Worm (Caenorhabditis elegans) whole organism, L2 larva: ENCODE measurements around the gene F07B7.7.
"Not testable (repeated sequence)": the region's sequence is repeated elsewhere in the genome, so short reads cannot be mapped to it uniquely, and the experiment has no call there.

Source experiments
- alr-1 ChIP-seq: fragments of 150-350 bp; optimal IDR thresholded peaks from 2 replicates; lab custom pipeline; 2014; ENCODE audit warnings: missing biosample characterization, missing genetic modification characterization
- lin-39 ChIP-seq: fragments of 150-350 bp; optimal IDR thresholded peaks from 2 replicates; lab custom pipeline; 2014; ENCODE audit warnings: missing biosample characterization, missing genetic modification reagents, missing genetic modification characterization
- nhr-21 ChIP-seq: fragments of 150-350 bp; optimal IDR thresholded peaks from 2 replicates; lab custom pipeline; 2014; ENCODE audit warnings: missing biosample characterization, missing genetic modification characterization
- sma-9 ChIP-seq, 2 experiments: fragments of 150-350 bp in 1 of 2; sonication (generic microtip) in 1 of 2; optimal IDR thresholded peaks; 2 replicates each; lab custom pipeline; 2014 to 2016; ENCODE audit warnings: missing genetic modification characterization in 2 of 2, mild to moderate bottlenecking in 1 of 2, missing biosample characterization in 1 of 2, missing compliant biosample characterization in 1 of 2, missing genetic modification reagents in 1 of 2, moderate library complexity in 1 of 2
- snpc-4 ChIP-seq: fragments of 150-350 bp; optimal IDR thresholded peaks from 2 replicates; lab custom pipeline; 2014; ENCODE audit warnings: missing biosample characterization, missing genetic modification characterization
- unc-39 ChIP-seq: fragments of 150-350 bp; optimal IDR thresholded peaks from 2 replicates; lab custom pipeline; 2014; ENCODE audit warnings: missing biosample characterization, missing genetic modification characterization
- ztf-4 ChIP-seq: fragments of 150-350 bp; optimal IDR thresholded peaks from 2 replicates; lab custom pipeline; 2014; ENCODE audit warnings: missing biosample characterization, missing genetic modification characterization

Gene F07B7.7

DNA sequence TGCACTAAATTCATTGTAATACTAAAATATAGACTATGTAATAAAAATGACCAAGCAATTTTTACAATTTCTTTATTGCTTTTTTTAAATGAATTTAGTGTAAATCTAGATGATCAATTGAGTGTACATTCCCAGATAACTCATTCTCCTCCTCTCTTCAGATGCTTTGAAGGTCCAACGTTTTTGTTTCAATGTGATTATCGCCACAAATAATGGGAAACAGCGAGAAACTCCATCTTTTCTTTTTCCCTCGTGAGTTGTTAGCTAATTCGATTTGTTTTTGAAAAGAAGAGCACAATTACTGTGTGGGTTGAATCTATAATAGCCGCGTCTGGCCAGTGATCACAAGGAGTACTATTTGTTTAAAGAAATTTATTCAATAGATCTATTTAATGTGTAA is 30.4 kb upstream of the F07B7.7 start:
- TF ChIP-seq nhr-21 (tag; lab: Kevin White, UChicago) = no peak
- TF ChIP-seq snpc-4 (tag; lab: Kevin White, UChicago) = no peak
- TF ChIP-seq sma-9 (GFP tag; optimal IDR thresholded peaks at IDR 0.05; lab: Kevin White, UChicago) = peak; percentile 11
- no peak for TF ChIP-seq sma-9 (tag; optimal IDR thresholded peaks at IDR 0.05; lab: Kevin White, UChicago)

DNA sequence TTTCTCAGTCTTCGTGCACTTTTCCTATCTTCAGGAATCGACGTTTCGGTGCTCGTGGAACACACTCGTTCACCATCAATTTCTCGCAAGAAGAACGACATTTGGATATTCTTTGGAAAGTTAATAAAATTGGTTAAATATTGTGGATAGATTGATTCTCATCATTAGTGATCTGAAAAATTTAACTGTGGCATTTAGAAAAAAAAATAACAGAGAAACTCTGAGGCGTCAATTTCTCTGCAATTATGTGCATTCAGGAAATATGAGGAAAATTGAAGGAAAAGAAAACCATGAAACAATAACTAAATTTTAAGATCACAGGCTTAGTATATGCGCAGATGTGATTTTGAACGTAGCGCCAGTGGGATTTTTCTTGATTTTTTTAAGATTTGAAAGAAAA is 15.6 kb upstream of the F07B7.7 start, which contains the start of gene rpm-1:
Gene rpm-1, minus strand, starts transcription at position 101 of the 400 bp plus-strand sequence.
- not testable (repeated sequence) for TF ChIP-seq unc-39, alr-1, nhr-21 (tag; lab: Kevin White, UChicago)

DNA sequence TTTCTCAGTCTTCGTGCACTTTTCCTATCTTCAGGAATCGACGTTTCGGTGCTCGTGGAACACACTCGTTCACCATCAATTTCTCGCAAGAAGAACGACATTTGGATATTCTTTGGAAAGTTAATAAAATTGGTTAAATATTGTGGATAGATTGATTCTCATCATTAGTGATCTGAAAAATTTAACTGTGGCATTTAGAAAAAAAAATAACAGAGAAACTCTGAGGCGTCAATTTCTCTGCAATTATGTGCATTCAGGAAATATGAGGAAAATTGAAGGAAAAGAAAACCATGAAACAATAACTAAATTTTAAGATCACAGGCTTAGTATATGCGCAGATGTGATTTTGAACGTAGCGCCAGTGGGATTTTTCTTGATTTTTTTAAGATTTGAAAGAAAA is 26.5 kb downstream of the F07B7.7 start, which contains the start of gene F07B7.12:
Gene F07B7.12, minus strand, starts transcription at position 101 of the 400 bp plus-strand sequence.
- not testable (repeated sequence) for TF ChIP-seq ztf-4, lin-39, alr-1 (tag; lab: Kevin White, UChicago)
- TF ChIP-seq, all 48 proteins: peak for 0; not testable (repeated sequence) for 48
